Worm (Caenorhabditis elegans) whole organism, L4 larva: Measurements from ENCODE around the gene F57A10.2.

Source experiments
- F10B5.3 ChIP-seq: sonication (generic microtip); optimal IDR thresholded peaks from 2 replicates; lab custom pipeline; 2016; ENCODE audit warnings: mild to moderate bottlenecking, missing genetic modification characterization, missing compliant biosample characterization
- F49E8.2 ChIP-seq: sonication (generic microtip); optimal IDR thresholded peaks from 2 replicates; lab custom pipeline; 2016; ENCODE audit warnings: missing compliant biosample characterization, mild to moderate bottlenecking, missing genetic modification characterization, borderline replicate concordance
- Y105C5A.15 ChIP-seq: fragments of 200-800 bp; sonication (Bioruptor generic); IDR thresholded peaks from 2 replicates; pipeline ENCODE4 v1.3.6; 2022; ENCODE audit warnings: missing genetic modification characterization, missing compliant biosample characterization
- Y48G9A.11 ChIP-seq: fragments of 200-800 bp; sonication (Bioruptor generic); IDR thresholded peaks from 2 replicates; pipeline ENCODE4 v1.3.6; 2022; ENCODE audit warnings: missing genetic modification reagents, missing genetic modification characterization, missing compliant biosample characterization
- aha-1 ChIP-seq: fragments of 150-350 bp; peaks from one replicate; lab custom pipeline; 2014; ENCODE audit warnings: missing biosample characterization, missing genetic modification characterization
- aly-2 ChIP-seq: sonication (generic microtip); optimal IDR thresholded peaks from 2 replicates; lab custom pipeline; 2018; ENCODE audit warnings: missing biosample characterization, missing genetic modification characterization
- ceh-32 ChIP-seq: sonication (generic microtip); optimal IDR thresholded peaks from 2 replicates; lab custom pipeline; 2016; ENCODE audit warnings: mild to moderate bottlenecking, missing genetic modification characterization, missing compliant biosample characterization; ENCODE audit not compliant: poor library complexity
- ces-1 ChIP-seq: fragments of 150-350 bp; sonication (generic microtip); optimal IDR thresholded peaks from 4 replicates; lab custom pipeline; 2014; ENCODE audit warnings: missing biosample characterization, missing genetic modification reagents, missing genetic modification characterization
- daf-16 ChIP-seq, 3 experiments: sonication (generic microtip); optimal IDR thresholded peaks; 2 replicates each; lab custom pipeline; 2016 to 2017; ENCODE audit warnings: missing genetic modification characterization in 3 of 3, missing genetic modification reagents in 3 of 3, mild to moderate bottlenecking in 2 of 3, missing compliant biosample characterization in 2 of 3, missing biosample characterization in 1 of 3, moderate library complexity in 1 of 3
- daf-8 ChIP-seq: fragments of 200-800 bp; sonication (Bioruptor generic); IDR thresholded peaks from 2 replicates; pipeline ENCODE4 v1.3.6; 2022; ENCODE audit warnings: missing genetic modification characterization, missing compliant biosample characterization
- dmd-6 ChIP-seq: fragments of 200-800 bp; sonication (Bioruptor generic); IDR thresholded peaks from 2 replicates; pipeline ENCODE4 v1.3.6; 2022; ENCODE audit warnings: missing genetic modification reagents, missing genetic modification characterization, missing compliant biosample characterization
- hlh-30 ChIP-seq: sonication (generic microtip); optimal IDR thresholded peaks from 2 replicates; lab custom pipeline; 2017; ENCODE audit warnings: antibody characterized with exemption, mild to moderate bottlenecking, missing genetic modification characterization, missing compliant biosample characterization; ENCODE audit not compliant: insufficient read depth
- lim-7 ChIP-seq: fragments of 200-800 bp; sonication (Bioruptor generic); IDR thresholded peaks from 2 replicates; pipeline ENCODE4 v1.3.6; 2022; ENCODE audit warnings: missing genetic modification characterization, missing compliant biosample characterization
- lin-13 ChIP-seq: fragments of 150-350 bp; optimal IDR thresholded peaks from 2 replicates; lab custom pipeline; 2014; ENCODE audit warnings: missing biosample characterization, missing genetic modification reagents, missing genetic modification characterization
- mdl-1 ChIP-seq, 2 experiments: fragments of 150-350 bp in 1 of 2; sonication (generic microtip) in 1 of 2; optimal IDR thresholded peaks; 2 replicates each; lab custom pipeline; 2014 to 2017; ENCODE audit warnings: missing biosample characterization in 2 of 2, missing genetic modification characterization in 2 of 2
- mxl-3 ChIP-seq: fragments of 200-800 bp; sonication (Bioruptor generic); optimal IDR thresholded peaks from 2 replicates; lab custom pipeline; 2018; ENCODE audit warnings: mild to moderate bottlenecking, missing genetic modification characterization, missing compliant biosample characterization
- nhr-28 ChIP-seq: fragments of 150-350 bp; optimal IDR thresholded peaks from 2 replicates; lab custom pipeline; 2014; ENCODE audit warnings: missing biosample characterization, missing genetic modification characterization
- set-16 ChIP-seq: fragments of 200-800 bp; sonication (Bioruptor generic); IDR thresholded peaks from 2 replicates; pipeline ENCODE4 v1.3.6; 2022; ENCODE audit warnings: missing genetic modification reagents, missing genetic modification characterization, missing compliant biosample characterization
- skn-1 ChIP-seq: fragments of 150-350 bp; optimal IDR thresholded peaks from 2 replicates; lab custom pipeline; 2014; ENCODE audit warnings: missing biosample characterization, missing genetic modification characterization
- zfp-2 ChIP-seq: sonication (generic microtip); optimal IDR thresholded peaks from 2 replicates; lab custom pipeline; 2016; ENCODE audit warnings: mild to moderate bottlenecking, missing genetic modification characterization, missing compliant biosample characterization
- zfp-3 ChIP-seq: fragments of 200-800 bp; sonication (Bioruptor generic); conservative IDR thresholded peaks from 2 replicates; pipeline ENCODE4 v1.3.6; 2022; ENCODE audit warnings: missing genetic modification reagents, missing genetic modification characterization, missing compliant biosample characterization
- zip-2 ChIP-seq: fragments of 150-350 bp; optimal IDR thresholded peaks from 2 replicates; lab custom pipeline; 2014; ENCODE audit warnings: missing biosample characterization, missing genetic modification characterization
- ztf-7 ChIP-seq: fragments of 150-350 bp; optimal IDR thresholded peaks from 2 replicates; lab custom pipeline; 2014; ENCODE audit warnings: missing biosample characterization, missing genetic modification characterization

The F57A10.2 gene

ce11 chrV:15815962-15816432, 49.6 kb downstream of the F57A10.2 start, which contains the start of the genes fbxa-69 and F54B8.4:
TSS of gene fbxa-69 (minus strand) at chrV:15815971.
TSS of gene F54B8.4 (plus strand) at chrV:15816382.
- TF ChIP-seq ztf-7 (tag; lab: Kevin White, UChicago) (no peak), skn-1 (no peak), zfp-2 (no peak), F49E8.2 (no peak), daf-8 (GFP tag; lab: Robert Waterston, UW) (no peak), mdl-1 (tag; optimal IDR thresholded peaks at IDR 0.05; lab: Kevin White, UChicago) (no peak), lin-13 (GFP tag; lab: Kevin White, UChicago) (no peak), lim-7 (GFP tag; lab: Robert Waterston, UW) (no peak), set-16 (GFP tag; lab: Robert Waterston, UW) (no peak), F10B5.3 (tag; lab: Kevin White, UChicago) (no peak), Y105C5A.15 (no peak), dmd-6 (GFP tag; lab: Robert Waterston, UW) (peak; percentile 12; the same call in 1 of the 2 replicates), nhr-28 (tag; lab: Kevin White, UChicago) (peak; percentile 43), hlh-30 (tag; lab: Kevin White, UChicago) (peak; percentile 24), mxl-3 (GFP tag; lab: Kevin White, UChicago) (peak; percentile 31), Y48G9A.11 (GFP tag; lab: Robert Waterston, UW) (no peak), zip-2 (peak; percentile 71), aly-2 (tag; lab: Kevin White, UChicago) (no peak), ces-1 (GFP tag; lab: Kevin White, UChicago) (no peak), daf-16 (GFP tag; optimal IDR thresholded peaks at IDR 0.05; lab: Kevin White, UChicago) (no peak), daf-16 (tag; optimal IDR thresholded peaks at IDR 0.05; lab: Kevin White, UChicago) (no peak), aha-1 (tag; lab: Kevin White, UChicago) (peak; percentile 32), ceh-32 (tag; lab: Kevin White, UChicago) (no peak), zfp-3 (GFP tag; lab: Robert Waterston, UW) (no peak)
